Fruit fly (Drosophila melanogaster) whole organism, embryonic: Measurements from ENCODE around the gene bsh.

Experiments
- BEAF-32 ChIP-seq: fragments of 200-800 bp; sonication (Bioruptor generic); optimal IDR thresholded peaks from 3 replicates; lab custom pipeline; 2017; ENCODE audit warnings: missing biosample characterization, missing genetic modification characterization, mild to moderate bottlenecking, moderate library complexity, missing genetic modification reagents
- CG10321 ChIP-seq: fragments of 200-800 bp; sonication (Bioruptor generic); IDR thresholded peaks from 2 replicates; pipeline ENCODE4 v1.3.6; 2022; ENCODE audit warnings: missing biosample characterization, missing genetic modification characterization
- CG13424 ChIP-seq: fragments of 200-800 bp; sonication (Bioruptor generic); optimal IDR thresholded peaks from 2 replicates; lab custom pipeline; 2019; ENCODE audit warnings: missing biosample characterization, mild to moderate bottlenecking, missing genetic modification characterization, moderate library complexity
- CG13624 ChIP-seq: fragments of 200-800 bp; sonication (Bioruptor generic); optimal IDR thresholded peaks from 2 replicates; lab custom pipeline; 2016; ENCODE audit warnings: missing biosample characterization, missing genetic modification characterization
- CG13775 ChIP-seq: fragments of 200-800 bp; sonication (Bioruptor generic); optimal IDR thresholded peaks from 3 replicates; lab custom pipeline; 2017; ENCODE audit warnings: missing biosample characterization, mild to moderate bottlenecking, missing genetic modification characterization
- CG14710 ChIP-seq: fragments of 200-800 bp; sonication (Bioruptor generic); optimal IDR thresholded peaks from 3 replicates; lab custom pipeline; 2019; ENCODE audit warnings: missing biosample characterization, mild to moderate bottlenecking, missing genetic modification characterization, moderate library complexity
- CG15696 ChIP-seq: fragments of 200-800 bp; sonication (Bioruptor generic); optimal IDR thresholded peaks from 2 replicates; lab custom pipeline; 2019; ENCODE audit warnings: missing biosample characterization, mild to moderate bottlenecking, missing genetic modification characterization, moderate library complexity
- CG1832 ChIP-seq: fragments of 200-800 bp; sonication (Bioruptor generic); optimal IDR thresholded peaks from 2 replicates; lab custom pipeline; 2017; ENCODE audit warnings: missing biosample characterization, mild to moderate bottlenecking, missing genetic modification characterization, inconsistent platforms
- CG18619 ChIP-seq: fragments of 200-800 bp; sonication (Bioruptor generic); optimal IDR thresholded peaks from 3 replicates; lab custom pipeline; 2017; ENCODE audit warnings: missing biosample characterization, mild to moderate bottlenecking, missing genetic modification characterization
- CG2678 ChIP-seq: fragments of 200-800 bp; sonication (Bioruptor generic); optimal IDR thresholded peaks from 3 replicates; lab custom pipeline; 2019; ENCODE audit warnings: missing biosample characterization, mild to moderate bottlenecking, missing genetic modification characterization, moderate library complexity
- CG3281 ChIP-seq: fragments of 200-800 bp; sonication (Bioruptor generic); optimal IDR thresholded peaks from 3 replicates; lab custom pipeline; 2017; ENCODE audit warnings: missing biosample characterization, mild to moderate bottlenecking, missing genetic modification characterization
- CG34422 ChIP-seq: fragments of 200-800 bp; sonication (Bioruptor generic); IDR thresholded peaks from 3 replicates; pipeline ENCODE4 v1.3.6; 2022; ENCODE audit warnings: missing biosample characterization, missing genetic modification characterization
- CG4617 ChIP-seq: fragments of 200-800 bp; sonication (Bioruptor generic); optimal IDR thresholded peaks from 3 replicates; lab custom pipeline; 2016; ENCODE audit warnings: missing biosample characterization, missing genetic modification characterization, borderline replicate concordance
- CG4820 ChIP-seq: fragments of 200-800 bp; sonication (Bioruptor generic); optimal IDR thresholded peaks from 3 replicates; lab custom pipeline; 2016; ENCODE audit warnings: missing biosample characterization, missing genetic modification characterization
- CG7372 ChIP-seq: fragments of 200-800 bp; sonication (Bioruptor generic); IDR thresholded peaks from 2 replicates; pipeline ENCODE4 v1.3.6; 2022; ENCODE audit warnings: missing biosample characterization, missing genetic modification characterization
- CG8089 ChIP-seq: fragments of 200-800 bp; sonication (Bioruptor generic); optimal IDR thresholded peaks from 3 replicates; lab custom pipeline; 2016; ENCODE audit warnings: missing biosample characterization, missing genetic modification characterization
- CG8388 ChIP-seq: fragments of 200-800 bp; sonication (Bioruptor generic); optimal IDR thresholded peaks from 2 replicates; lab custom pipeline; 2019; ENCODE audit warnings: missing biosample characterization, mild to moderate bottlenecking, missing genetic modification characterization, moderate library complexity
- CG8765 ChIP-seq: fragments of 200-800 bp; sonication (Bioruptor generic); IDR thresholded peaks from 2 replicates; pipeline ENCODE4 v1.3.6; 2022; ENCODE audit warnings: missing biosample characterization, missing genetic modification characterization
- CG9727 ChIP-seq: fragments of 200-800 bp; sonication (Bioruptor generic); optimal IDR thresholded peaks from 3 replicates; lab custom pipeline; 2017; ENCODE audit warnings: missing biosample characterization, mild to moderate bottlenecking, missing genetic modification characterization
- CG9932 ChIP-seq: fragments of 200-800 bp; sonication (Bioruptor generic); IDR thresholded peaks from 2 replicates; pipeline ENCODE4 v1.3.6; 2022; ENCODE audit warnings: missing biosample characterization, missing genetic modification characterization
- Elba2 ChIP-seq: fragments of 200-800 bp; sonication (Bioruptor generic); optimal IDR thresholded peaks from 3 replicates; lab custom pipeline; 2016; ENCODE audit warnings: missing biosample characterization, missing genetic modification characterization
- Ets97D ChIP-seq: fragments of 200-800 bp; sonication (Bioruptor generic); optimal IDR thresholded peaks from 3 replicates; lab custom pipeline; 2016; ENCODE audit warnings: missing biosample characterization, missing genetic modification characterization
- HLH4C ChIP-seq: fragments of 200-800 bp; sonication (Bioruptor generic); IDR thresholded peaks from 3 replicates; pipeline ENCODE4 v1.3.6; 2022; ENCODE audit warnings: missing biosample characterization, missing genetic modification characterization; ENCODE audit not compliant: partially characterized antibody
- HLHmδ ChIP-seq: fragments of 200-800 bp; sonication (Bioruptor generic); optimal IDR thresholded peaks from 2 replicates; lab custom pipeline; 2018; ENCODE audit warnings: missing biosample characterization, mild to moderate bottlenecking, missing genetic modification characterization, moderate library complexity
- HmgZ ChIP-seq: fragments of 200-800 bp; sonication (Bioruptor generic); optimal IDR thresholded peaks from 2 replicates; lab custom pipeline; 2018; ENCODE audit warnings: missing biosample characterization, mild to moderate bottlenecking, missing genetic modification characterization
- MESR4 ChIP-seq: fragments of 200-800 bp; sonication (Bioruptor generic); optimal IDR thresholded peaks from 2 replicates; lab custom pipeline; 2018; ENCODE audit warnings: missing biosample characterization, mild to moderate bottlenecking, missing genetic modification characterization, moderate library complexity
- Scr ChIP-seq: fragments of 200-800 bp; sonication (Bioruptor generic); IDR thresholded peaks from 2 replicates; pipeline ENCODE4 v1.3.6; 2022; ENCODE audit warnings: missing biosample characterization, missing genetic modification characterization; ENCODE audit not compliant: partially characterized antibody
- Sox100B ChIP-seq: fragments of 200-800 bp; sonication (Bioruptor generic); optimal IDR thresholded peaks from 3 replicates; lab custom pipeline; 2018; ENCODE audit warnings: missing biosample characterization, mild to moderate bottlenecking, missing genetic modification characterization
- Ssrp ChIP-seq: fragments of 200-800 bp; sonication (Bioruptor generic); optimal IDR thresholded peaks from 2 replicates; lab custom pipeline; 2018; ENCODE audit warnings: missing biosample characterization, mild to moderate bottlenecking, missing genetic modification characterization, moderate library complexity
- bab2 ChIP-seq: fragments of 200-800 bp; sonication (Bioruptor generic); optimal IDR thresholded peaks from 2 replicates; lab custom pipeline; 2016; ENCODE audit warnings: missing biosample characterization, missing genetic modification characterization
- cad ChIP-seq: fragments of >200 bp; optimal IDR thresholded peaks from 2 replicates; lab custom pipeline; 2017; ENCODE audit warnings: missing biosample characterization, missing genetic modification characterization
- cato ChIP-seq: fragments of 200-800 bp; sonication (Bioruptor generic); optimal IDR thresholded peaks from 2 replicates; lab custom pipeline; 2016; ENCODE audit warnings: missing biosample characterization, missing genetic modification characterization, borderline replicate concordance
- chinmo ChIP-seq: fragments of 200-800 bp; sonication (Bioruptor generic); IDR thresholded peaks from 4 replicates; pipeline ENCODE4 v1.3.6; 2022; ENCODE audit warnings: missing biosample characterization, missing genetic modification characterization; ENCODE audit not compliant: partially characterized antibody
- danr ChIP-seq: fragments of 200-800 bp; sonication (Bioruptor generic); IDR thresholded peaks from 2 replicates; pipeline ENCODE4 v1.3.6; 2022; ENCODE audit warnings: missing biosample characterization, missing genetic modification characterization
- dimm ChIP-seq: fragments of 200-800 bp; sonication (Bioruptor generic); IDR thresholded peaks from 2 replicates; pipeline ENCODE4 v1.3.6; 2022; ENCODE audit warnings: missing biosample characterization, missing genetic modification characterization
- disco-r ChIP-seq: fragments of 200-800 bp; sonication (Bioruptor generic); optimal IDR thresholded peaks from 2 replicates; lab custom pipeline; 2016; ENCODE audit warnings: missing biosample characterization, missing genetic modification characterization
- ems ChIP-seq: fragments of 200-800 bp; sonication (Bioruptor generic); optimal IDR thresholded peaks from 3 replicates; lab custom pipeline; 2016; ENCODE audit warnings: missing biosample characterization, missing genetic modification characterization
- fd102C ChIP-seq: fragments of 200-800 bp; sonication (Bioruptor generic); optimal IDR thresholded peaks from 2 replicates; lab custom pipeline; 2018; ENCODE audit warnings: missing biosample characterization, mild to moderate bottlenecking, missing genetic modification characterization, moderate library complexity
- fd3F ChIP-seq: fragments of 200-800 bp; sonication (Bioruptor generic); optimal IDR thresholded peaks from 2 replicates; lab custom pipeline; 2018; ENCODE audit warnings: missing biosample characterization, mild to moderate bottlenecking, missing genetic modification characterization, moderate library complexity
- fu2 ChIP-seq: fragments of 200-800 bp; sonication (Bioruptor generic); optimal IDR thresholded peaks from 2 replicates; lab custom pipeline; 2016; ENCODE audit warnings: missing biosample characterization, missing genetic modification characterization
- jumu ChIP-seq: fragments of 200-800 bp; sonication (Bioruptor generic); optimal IDR thresholded peaks from 3 replicates; lab custom pipeline; 2016; ENCODE audit warnings: missing biosample characterization, missing genetic modification characterization
- luna ChIP-seq: fragments of 200-800 bp; sonication (Bioruptor generic); optimal IDR thresholded peaks from 2 replicates; lab custom pipeline; 2016; ENCODE audit warnings: missing biosample characterization, missing genetic modification characterization
- mam ChIP-seq: fragments of 200-800 bp; sonication (Bioruptor generic); optimal IDR thresholded peaks from 3 replicates; lab custom pipeline; 2016; ENCODE audit warnings: missing biosample characterization, missing genetic modification characterization
- p53 ChIP-seq: fragments of 200-800 bp; sonication (Bioruptor generic); optimal IDR thresholded peaks from 2 replicates; lab custom pipeline; 2016; ENCODE audit warnings: missing biosample characterization, missing genetic modification characterization
- pfk ChIP-seq: fragments of 200-800 bp; sonication (Bioruptor generic); optimal IDR thresholded peaks from 2 replicates; lab custom pipeline; 2018; ENCODE audit warnings: missing biosample characterization, mild to moderate bottlenecking, missing genetic modification characterization, moderate library complexity
- pum ChIP-seq: fragments of 200-800 bp; sonication (Bioruptor generic); optimal IDR thresholded peaks from 2 replicates; lab custom pipeline; 2016; ENCODE audit warnings: missing biosample characterization, missing genetic modification characterization
- sens-2 ChIP-seq: fragments of 200-800 bp; sonication (Bioruptor generic); IDR thresholded peaks from 2 replicates; pipeline ENCODE4 v1.3.6; 2022; ENCODE audit warnings: missing biosample characterization, missing genetic modification characterization
- sim ChIP-seq: fragments of 200-800 bp; sonication (Bioruptor generic); IDR thresholded peaks from 2 replicates; pipeline ENCODE4 v1.3.6; 2022; ENCODE audit warnings: missing biosample characterization, missing genetic modification characterization
- slbo ChIP-seq: fragments of 200-800 bp; sonication (Bioruptor generic); IDR thresholded peaks from 2 replicates; pipeline ENCODE4 v1.3.6; 2022; ENCODE audit warnings: missing biosample characterization, missing genetic modification characterization
- tna ChIP-seq: fragments of 200-800 bp; sonication (Bioruptor generic); IDR thresholded peaks from 2 replicates; pipeline ENCODE4 v1.3.6; 2022; ENCODE audit warnings: missing biosample characterization, missing genetic modification characterization; ENCODE audit not compliant: partially characterized antibody
- toy ChIP-seq: fragments of 200-800 bp; sonication (Bioruptor generic); IDR thresholded peaks from 2 replicates; pipeline ENCODE4 v1.3.6; 2022; ENCODE audit warnings: missing biosample characterization, missing genetic modification characterization
- ttk ChIP-seq: fragments of 200-800 bp; sonication (Bioruptor generic); IDR thresholded peaks from 2 replicates; pipeline ENCODE4 v2.1.2; 2022; ENCODE audit warnings: missing biosample characterization, missing genetic modification characterization
- zen ChIP-seq: fragments of 200-800 bp; sonication (Bioruptor generic); optimal IDR thresholded peaks from 3 replicates; lab custom pipeline; 2018; ENCODE audit warnings: missing biosample characterization, mild to moderate bottlenecking, missing genetic modification characterization, moderate library complexity

Gene bsh

dm6 chr2L:19768967-19769366 lies at the start of gene bsh:
bsh (minus strand) TSS chr2L:19769067.
- TF ChIP-seq CG34422 (0 out of 3 replicates have a peak, but pooled peaks have one; percentile 23), ttk (GFP tag; lab: Robert Waterston, UW) (no peak), CG10321 (GFP tag; lab: Robert Waterston, UW) (peak; percentile 46; the same call in 1 of the 2 replicates), CG13624 (GFP tag; lab: Kevin White, UChicago) (no peak), HmgZ (tag; lab: Kevin White, UChicago) (no peak), Scr (GFP tag; lab: Robert Waterston, UW) (no peak), tna (GFP tag; lab: Robert Waterston, UW) (no peak), cad (no peak), CG9727 (GFP tag; lab: Kevin White, UChicago) (no peak), cato (GFP tag; lab: Kevin White, UChicago) (no peak), CG1832 (peak; percentile 10), CG7372 (GFP tag; lab: Robert Waterston, UW) (no peak), CG3281 (no peak), zen (no peak), MESR4 (no peak), Elba2 (GFP tag; lab: Kevin White, UChicago) (no peak), HLH4C (GFP tag; lab: Robert Waterston, UW) (no peak), toy (GFP tag; lab: Robert Waterston, UW) (no peak), luna (GFP tag; lab: Kevin White, UChicago) (no peak), pfk (GFP tag; lab: Kevin White, UChicago) (no peak), slbo (GFP tag; lab: Robert Waterston, UW) (no peak), fd3F (no peak), CG8765 (0 out of 2 replicates have a peak, but pooled peaks have one; percentile 27), jumu (GFP tag; lab: Kevin White, UChicago) (no peak), sim (GFP tag; lab: Robert Waterston, UW) (no peak), CG8089 (GFP tag; lab: Kevin White, UChicago) (no peak), ems (GFP tag; lab: Kevin White, UChicago) (no peak), chinmo (no peak), CG15696 (tag; lab: Kevin White, UChicago) (no peak), Ssrp (no peak), fd102C (no peak), CG4617 (GFP tag; lab: Kevin White, UChicago) (no peak), CG9932 (GFP tag; lab: Robert Waterston, UW) (no peak)

- TF ChIP-seq CG2678 (tag; lab: Kevin White, UChicago) (no peak), BEAF-32 (peak; percentile 14), CG14710 (peak; percentile 46), pum (no peak), HLHmδ (GFP tag; lab: Kevin White, UChicago) (no peak), sens-2 (GFP tag; lab: Robert Waterston, UW) (0 out of 2 replicates have a peak, but pooled peaks have one; percentile 24), p53 (GFP tag; lab: Kevin White, UChicago) (no peak), disco-r (no peak), mam (GFP tag; lab: Kevin White, UChicago) (peak; percentile 23), danr (no peak), fu2 (GFP tag; lab: Kevin White, UChicago) (no peak), Ets97D (GFP tag; lab: Kevin White, UChicago) (peak; percentile 86), Sox100B (GFP tag; lab: Kevin White, UChicago) (no peak), bab2 (GFP tag; lab: Kevin White, UChicago) (no peak), CG4820 (GFP tag; lab: Kevin White, UChicago) (peak; percentile 7), CG13775 (GFP tag; lab: Kevin White, UChicago) (peak; percentile 5), CG18619 (GFP tag; lab: Kevin White, UChicago) (no peak), CG8388 (GFP tag; lab: Kevin White, UChicago) (peak; percentile 11), dimm (GFP tag; lab: Robert Waterston, UW) (no peak), CG13424 (peak; percentile 40)
Measured at dm6 chr2L:19817147-19817546, 48.3 kb upstream of the bsh start.
